Fruit fly (Drosophila melanogaster) whole organism, embryonic: ENCODE results near the gene Tsp29Fb.

Experiments used
- Abd-B ChIP-seq: fragments of 200-800 bp; sonication (Bioruptor generic); optimal IDR thresholded peaks from 2 replicates; lab custom pipeline; 2018; ENCODE audit warnings: missing biosample characterization, mild to moderate bottlenecking, missing genetic modification characterization, moderate library complexity
- Atf-2 ChIP-seq: fragments of 200-800 bp; sonication (Bioruptor generic); optimal IDR thresholded peaks from 2 replicates; lab custom pipeline; 2016; ENCODE audit warnings: missing biosample characterization, missing genetic modification characterization
- Atf3 ChIP-seq: fragments of 200-800 bp; sonication (Bioruptor generic); optimal IDR thresholded peaks from 3 replicates; lab custom pipeline; 2016; ENCODE audit warnings: missing biosample characterization, missing genetic modification characterization
- Awh ChIP-seq: fragments of 200-800 bp; sonication (Bioruptor generic); IDR thresholded peaks from 2 replicates; pipeline ENCODE4, ENCODE4 v1.3.6; 2022; ENCODE audit warnings: missing biosample characterization, missing genetic modification characterization
- BEAF-32 ChIP-seq: fragments of 200-800 bp; sonication (Bioruptor generic); optimal IDR thresholded peaks from 3 replicates; lab custom pipeline; 2017; ENCODE audit warnings: missing biosample characterization, missing genetic modification characterization, mild to moderate bottlenecking, moderate library complexity, missing genetic modification reagents
- CG10209 ChIP-seq: fragments of 200-800 bp; sonication (Bioruptor generic); optimal IDR thresholded peaks from 3 replicates; lab custom pipeline; 2017; ENCODE audit warnings: missing biosample characterization, mild to moderate bottlenecking, missing genetic modification characterization, missing genetic modification reagents
- CG10654 ChIP-seq: fragments of 200-800 bp; sonication (Bioruptor generic); optimal IDR thresholded peaks from 2 replicates; lab custom pipeline; 2016; ENCODE audit warnings: missing biosample characterization, missing genetic modification characterization
- CG12104 ChIP-seq: fragments of 200-800 bp; sonication (Bioruptor generic); optimal IDR thresholded peaks from 3 replicates; lab custom pipeline; 2016; ENCODE audit warnings: missing biosample characterization, missing genetic modification characterization
- CG14050 ChIP-seq: fragments of 200-800 bp; sonication (Bioruptor generic); IDR thresholded peaks from 3 replicates; pipeline ENCODE4 v1.3.6; 2022; ENCODE audit warnings: missing biosample characterization, missing genetic modification characterization
- CG14860 ChIP-seq: fragments of 200-800 bp; sonication (Bioruptor generic); IDR thresholded peaks from 3 replicates; pipeline ENCODE4 v1.3.6; 2022; ENCODE audit warnings: missing biosample characterization, missing genetic modification characterization; ENCODE audit not compliant: partially characterized antibody
- CG1792 ChIP-seq: fragments of 200-800 bp; sonication (Bioruptor generic); optimal IDR thresholded peaks from 2 replicates; lab custom pipeline; 2016; ENCODE audit warnings: missing biosample characterization, missing genetic modification characterization
- CG32767 ChIP-seq: fragments of 200-800 bp; sonication (Bioruptor generic); IDR thresholded peaks from 2 replicates; pipeline ENCODE4 v1.3.6; 2022; ENCODE audit warnings: missing biosample characterization, missing genetic modification characterization
- CG33213 ChIP-seq: fragments of 200-800 bp; sonication (Bioruptor generic); optimal IDR thresholded peaks from 3 replicates; lab custom pipeline; 2016; ENCODE audit warnings: missing biosample characterization, missing genetic modification characterization
- CG3407 ChIP-seq: fragments of 200-800 bp; sonication (Bioruptor generic); optimal IDR thresholded peaks from 2 replicates; lab custom pipeline; 2018; ENCODE audit warnings: missing biosample characterization, mild to moderate bottlenecking, missing genetic modification characterization
- CG4404 ChIP-seq: fragments of 200-800 bp; sonication (Bioruptor generic); IDR thresholded peaks from 2 replicates; pipeline ENCODE4 v1.3.6; 2022; ENCODE audit warnings: missing biosample characterization, missing genetic modification characterization
- CG4730 ChIP-seq: fragments of 200-800 bp; sonication (Bioruptor generic); IDR thresholded peaks from 2 replicates; pipeline ENCODE4 v1.3.6; 2022; ENCODE audit warnings: missing biosample characterization, missing genetic modification characterization
- CG6254 ChIP-seq: fragments of 200-800 bp; sonication (Bioruptor generic); optimal IDR thresholded peaks from 3 replicates; lab custom pipeline; 2017; ENCODE audit warnings: mild to moderate bottlenecking, missing biosample characterization, missing genetic modification reagents, missing genetic modification characterization
- CG8089 ChIP-seq: fragments of 200-800 bp; sonication (Bioruptor generic); optimal IDR thresholded peaks from 3 replicates; lab custom pipeline; 2016; ENCODE audit warnings: missing biosample characterization, missing genetic modification characterization
- CG8281 ChIP-seq: fragments of 200-800 bp; sonication (Bioruptor generic); optimal IDR thresholded peaks from 2 replicates; lab custom pipeline; 2018; ENCODE audit warnings: missing biosample characterization, mild to moderate bottlenecking, missing genetic modification characterization, moderate library complexity
- CG8359 ChIP-seq: fragments of 200-800 bp; sonication (Bioruptor generic); optimal IDR thresholded peaks from 2 replicates; lab custom pipeline; 2017; ENCODE audit warnings: missing biosample characterization, mild to moderate bottlenecking, missing genetic modification characterization, borderline replicate concordance
- CTCF ChIP-seq: fragments of 200-800 bp; sonication (Bioruptor generic); optimal IDR thresholded peaks from 2 replicates; lab custom pipeline; 2017; ENCODE audit warnings: missing biosample characterization, mild to moderate bottlenecking, missing genetic modification characterization, moderate library complexity
- Chrac-16 ChIP-seq: fragments of 200-800 bp; sonication (Bioruptor generic); optimal IDR thresholded peaks from 3 replicates; lab custom pipeline; 2016; ENCODE audit warnings: missing biosample characterization, missing genetic modification characterization
- CoRest ChIP-seq: fragments of 200-800 bp; sonication (Bioruptor generic); optimal IDR thresholded peaks from 3 replicates; lab custom pipeline; 2018; ENCODE audit warnings: missing biosample characterization, mild to moderate bottlenecking, missing genetic modification characterization, moderate library complexity
- Ets97D ChIP-seq: fragments of 200-800 bp; sonication (Bioruptor generic); optimal IDR thresholded peaks from 3 replicates; lab custom pipeline; 2016; ENCODE audit warnings: missing biosample characterization, missing genetic modification characterization
- HmgZ ChIP-seq: fragments of 200-800 bp; sonication (Bioruptor generic); optimal IDR thresholded peaks from 2 replicates; lab custom pipeline; 2018; ENCODE audit warnings: missing biosample characterization, mild to moderate bottlenecking, missing genetic modification characterization
- Hr78 ChIP-seq, 2 experiments: fragments of 200-800 bp in 1 of 2; fragments of >200 bp in 1 of 2; sonication (Bioruptor generic) in 1 of 2; optimal IDR thresholded peaks; 2 replicates each; lab custom pipeline; 2017 to 2019; ENCODE audit warnings: missing biosample characterization in 2 of 2, missing genetic modification characterization in 2 of 2, mild to moderate bottlenecking in 1 of 2, moderate library complexity in 1 of 2
- Lim3 ChIP-seq: fragments of 200-800 bp; sonication (Bioruptor generic); IDR thresholded peaks from 2 replicates; pipeline ENCODE4 v1.3.6; 2022; ENCODE audit warnings: missing biosample characterization, missing genetic modification characterization
- Mes4 ChIP-seq: fragments of 200-800 bp; sonication (Bioruptor generic); optimal IDR thresholded peaks from 2 replicates; lab custom pipeline; 2016; ENCODE audit warnings: missing biosample characterization, missing genetic modification characterization
- Neu2 ChIP-seq: fragments of 200-800 bp; sonication (Bioruptor generic); optimal IDR thresholded peaks from 3 replicates; lab custom pipeline; 2016; ENCODE audit warnings: missing biosample characterization, missing genetic modification characterization, borderline replicate concordance
- Nf-YA ChIP-seq: fragments of 200-800 bp; sonication (Bioruptor generic); IDR thresholded peaks from 2 replicates; pipeline ENCODE4 v1.3.6; 2022; ENCODE audit warnings: missing biosample characterization, missing genetic modification characterization
- Rx ChIP-seq: fragments of 200-800 bp; sonication (Bioruptor generic); IDR thresholded peaks from 2 replicates; pipeline ENCODE4 v1.3.6; 2022; ENCODE audit warnings: missing biosample characterization, missing genetic modification characterization
- Sox100B ChIP-seq: fragments of 200-800 bp; sonication (Bioruptor generic); optimal IDR thresholded peaks from 3 replicates; lab custom pipeline; 2018; ENCODE audit warnings: missing biosample characterization, mild to moderate bottlenecking, missing genetic modification characterization
- TFAM ChIP-seq: fragments of 200-800 bp; sonication (Bioruptor generic); optimal IDR thresholded peaks from 2 replicates; lab custom pipeline; 2017; ENCODE audit warnings: missing biosample characterization, missing genetic modification characterization, inconsistent platforms
- ac ChIP-seq: fragments of 200-800 bp; sonication (Bioruptor generic); optimal IDR thresholded peaks from 3 replicates; lab custom pipeline; 2017; ENCODE audit warnings: missing biosample characterization, mild to moderate bottlenecking, missing genetic modification characterization
- ase ChIP-seq: fragments of 200-800 bp; sonication (Bioruptor generic); IDR thresholded peaks from 3 replicates; pipeline ENCODE4 v1.3.6; 2022; ENCODE audit warnings: missing biosample characterization, missing genetic modification characterization
- chif ChIP-seq, 2 experiments: fragments of 200-800 bp; sonication (Bioruptor generic); optimal IDR thresholded peaks; 3 replicates each; lab custom pipeline; 2016; ENCODE audit warnings: missing biosample characterization in 2 of 2, missing genetic modification characterization in 2 of 2
- dpn ChIP-seq, 2 experiments: fragments of 200-800 bp; sonication (Bioruptor generic); optimal IDR thresholded peaks; 3 replicates each; lab custom pipeline; 2016; ENCODE audit warnings: missing biosample characterization in 2 of 2, missing genetic modification characterization in 2 of 2
- fd3F ChIP-seq: fragments of 200-800 bp; sonication (Bioruptor generic); optimal IDR thresholded peaks from 2 replicates; lab custom pipeline; 2018; ENCODE audit warnings: missing biosample characterization, mild to moderate bottlenecking, missing genetic modification characterization, moderate library complexity
- ftz-f1 ChIP-seq: fragments of 200-800 bp; sonication (Bioruptor generic); optimal IDR thresholded peaks from 2 replicates; lab custom pipeline; 2016; ENCODE audit warnings: missing biosample characterization, missing genetic modification characterization
- hbn ChIP-seq: fragments of 200-800 bp; sonication (Bioruptor generic); IDR thresholded peaks from 2 replicates; pipeline ENCODE4 v1.3.6; 2022; ENCODE audit warnings: missing biosample characterization, missing genetic modification characterization; ENCODE audit not compliant: partially characterized antibody
- nerfin-1 ChIP-seq: fragments of 200-800 bp; sonication (Bioruptor generic); optimal IDR thresholded peaks from 3 replicates; lab custom pipeline; 2019; ENCODE audit warnings: missing biosample characterization, mild to moderate bottlenecking, missing genetic modification characterization, moderate library complexity
- pzg ChIP-seq: fragments of 200-800 bp; sonication (Bioruptor generic); optimal IDR thresholded peaks from 3 replicates; lab custom pipeline; 2018; ENCODE audit warnings: missing biosample characterization, mild to moderate bottlenecking, missing genetic modification characterization, moderate library complexity
- slou ChIP-seq: fragments of 200-800 bp; sonication (Bioruptor generic); optimal IDR thresholded peaks from 3 replicates; lab custom pipeline; 2016; ENCODE audit warnings: missing biosample characterization, missing genetic modification characterization
- vnd ChIP-seq: fragments of 200-800 bp; sonication (Bioruptor generic); IDR thresholded peaks from 3 replicates; pipeline ENCODE4 v1.3.6; 2022; ENCODE audit warnings: missing biosample characterization, missing genetic modification characterization; ENCODE audit not compliant: partially characterized antibody
- wek ChIP-seq: fragments of 200-800 bp; sonication (Bioruptor generic); optimal IDR thresholded peaks from 3 replicates; lab custom pipeline; 2018; ENCODE audit warnings: missing biosample characterization, mild to moderate bottlenecking, missing genetic modification characterization, moderate library complexity
- z ChIP-seq: fragments of 200-800 bp; sonication (Bioruptor generic); IDR thresholded peaks from 3 replicates; pipeline ENCODE4 v1.3.6; 2022; ENCODE audit warnings: missing biosample characterization, missing genetic modification characterization

Gene Tsp29Fb

DNA sequence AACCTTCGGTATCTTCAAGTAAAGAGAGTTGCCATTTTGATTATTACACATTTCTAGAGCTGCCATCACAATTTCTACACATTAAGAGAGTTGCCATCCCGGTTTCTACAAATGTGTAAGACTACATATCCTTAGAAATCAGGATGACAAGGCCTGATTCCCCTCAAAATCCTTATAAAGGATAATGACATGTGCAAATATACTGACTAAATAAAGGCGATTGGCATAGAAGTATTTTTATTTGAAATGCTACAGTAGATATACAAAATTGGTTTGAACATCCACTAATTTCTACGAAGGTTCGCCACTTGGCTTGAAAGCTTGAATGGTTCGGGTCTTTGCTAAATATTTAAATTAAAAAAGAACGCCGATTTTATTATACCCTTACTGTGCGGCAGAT lies 48.5 kb upstream of the Tsp29Fb start (continued):
- TF ChIP-seq pzg (GFP tag; lab: Kevin White, UChicago) (peak; percentile 43), Mes4 (GFP tag; lab: Kevin White, UChicago) (no peak), Nf-YA (GFP tag; lab: Robert Waterston, UW) (no peak), z (GFP tag; lab: Robert Waterston, UW) (no peak), Chrac-16 (GFP tag; lab: Kevin White, UChicago) (no peak), ac (no peak), Neu2 (GFP tag; lab: Kevin White, UChicago) (no peak), TFAM (GFP tag; lab: Kevin White, UChicago) (no peak), ftz-f1 (GFP tag; lab: Kevin White, UChicago) (peak; percentile 66), CG10654 (GFP tag; lab: Kevin White, UChicago) (no peak), BEAF-32 (GFP tag; lab: Kevin White, UChicago) (peak; percentile 21), chif (GFP tag; optimal IDR thresholded peaks at IDR 0.05; lab: Kevin White, UChicago) (peak in 1 of 2 experiments; percentile 6), CG14050 (GFP tag; lab: Robert Waterston, UW) (no peak), fd3F (GFP tag; lab: Kevin White, UChicago) (no peak), Awh (GFP tag; lab: Robert Waterston, UW) (no peak), dpn (GFP tag; optimal IDR thresholded peaks at IDR 0.05; lab: Kevin White, UChicago) (peak in 1 of 2 experiments; percentile 12), Hr78 (GFP tag; optimal IDR thresholded peaks at IDR 0.05; lab: Kevin White, UChicago) (no peak), nerfin-1 (tag; lab: Kevin White, UChicago) (no peak), CG3407 (GFP tag; lab: Kevin White, UChicago) (no peak), Rx (no peak), HmgZ (tag; lab: Kevin White, UChicago) (no peak), vnd (GFP tag; lab: Robert Waterston, UW) (no peak), Ets97D (GFP tag; lab: Kevin White, UChicago) (peak; percentile 53), slou (GFP tag; lab: Kevin White, UChicago) (no peak), CG1792 (GFP tag; lab: Kevin White, UChicago) (no peak), CG8359 (GFP tag; lab: Kevin White, UChicago) (no peak), CG12104 (GFP tag; lab: Kevin White, UChicago) (no peak), CG4404 (GFP tag; lab: Robert Waterston, UW) (no peak), Atf3 (GFP tag; lab: Kevin White, UChicago) (no peak), CG8281 (tag; lab: Kevin White, UChicago) (no peak), wek (GFP tag; lab: Kevin White, UChicago) (no peak), CTCF (GFP tag; lab: Kevin White, UChicago) (peak; percentile 81), CG4730 (GFP tag; lab: Robert Waterston, UW) (no peak), CG32767 (no peak), Abd-B (GFP tag; lab: Kevin White, UChicago) (peak; percentile 19), ase (GFP tag; lab: Robert Waterston, UW) (no peak), hbn (no peak), Lim3 (GFP tag; lab: Robert Waterston, UW) (no peak), Atf-2 (GFP tag; lab: Kevin White, UChicago) (no peak), CG14860 (GFP tag; lab: Robert Waterston, UW) (no peak), CG33213 (GFP tag; lab: Kevin White, UChicago) (peak; percentile 24), CoRest (tag; lab: Kevin White, UChicago) (peak; percentile 3), CG10209 (no peak), Sox100B (GFP tag; lab: Kevin White, UChicago) (no peak), CG6254 (no peak), CG8089 (GFP tag; lab: Kevin White, UChicago) (no peak)
